Worm (Caenorhabditis elegans): Measurements from ENCODE around the gene Y56A3A.6.

DNA sequence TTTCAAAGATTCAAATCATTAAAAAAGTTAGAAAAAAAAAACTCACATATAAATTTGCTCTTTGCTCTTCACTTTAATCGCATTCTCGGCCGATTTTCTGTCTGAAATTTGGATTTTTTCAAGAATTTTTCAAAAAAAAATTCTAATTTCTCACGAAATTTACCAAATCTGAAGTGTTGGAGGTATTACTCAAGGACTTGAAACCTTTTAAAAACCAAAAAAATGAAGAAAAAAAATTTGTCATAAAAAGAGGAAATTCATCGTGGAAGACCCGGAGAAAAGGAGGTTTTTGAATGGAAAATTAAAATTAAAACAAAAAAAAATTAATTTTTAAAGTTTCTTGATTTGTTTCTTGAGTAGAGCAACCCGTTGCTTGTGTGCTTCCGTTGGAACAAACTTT is 16.5 kb downstream of the Y56A3A.6 start, which contains the start of gene Y56A3A.2:
- TF ChIP-seq ces-1 (GFP tag; optimal IDR thresholded peaks at IDR 0.05) (no peak), alr-1 (tag; optimal IDR thresholded peaks at IDR 0.05; ENCODE audit: borderline replicate concordance) (no peak), F16B12.6 (tag; optimal IDR thresholded peaks at IDR 0.05) (no peak), efl-1 (optimal IDR thresholded peaks at IDR 0.05) (no peak), efl-1 (GFP tag; optimal IDR thresholded peaks at IDR 0.05 in 1 of 2) (no peak), ceh-82 (tag; optimal IDR thresholded peaks at IDR 0.05) (no peak), xbp-1 (tag; optimal IDR thresholded peaks at IDR 0.05) (no peak)

Measured in whole organism, L1 larva.